Worm (Caenorhabditis elegans): ENCODE results near the gene lact-6.

The lact-6 gene

DNA sequence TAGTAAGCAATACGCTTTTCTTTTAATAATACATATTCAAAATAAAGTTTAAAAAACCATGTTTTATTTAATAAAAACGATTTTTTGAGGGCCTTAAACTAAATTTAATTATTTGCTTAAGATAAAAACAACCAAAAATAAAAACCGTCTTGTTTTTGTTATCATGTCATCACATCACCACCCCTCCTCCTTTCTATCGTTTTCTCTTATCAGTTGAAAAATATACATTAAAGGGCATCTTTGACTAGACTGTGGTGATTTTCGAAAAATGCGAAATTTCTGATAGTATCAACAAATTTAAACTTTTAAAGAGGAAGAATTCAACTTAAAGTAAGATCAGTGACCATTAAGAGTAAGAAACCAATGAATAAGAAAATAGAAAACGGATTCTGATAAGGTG, 25.1 kb downstream of the lact-6 start:
- TF ChIP-seq mec-3 (tag; optimal IDR thresholded peaks at IDR 0.05; ENCODE audit: borderline replicate concordance) (no peak), elt-2 (tag; optimal IDR thresholded peaks at IDR 0.05) (peak; percentile 82)

DNA sequence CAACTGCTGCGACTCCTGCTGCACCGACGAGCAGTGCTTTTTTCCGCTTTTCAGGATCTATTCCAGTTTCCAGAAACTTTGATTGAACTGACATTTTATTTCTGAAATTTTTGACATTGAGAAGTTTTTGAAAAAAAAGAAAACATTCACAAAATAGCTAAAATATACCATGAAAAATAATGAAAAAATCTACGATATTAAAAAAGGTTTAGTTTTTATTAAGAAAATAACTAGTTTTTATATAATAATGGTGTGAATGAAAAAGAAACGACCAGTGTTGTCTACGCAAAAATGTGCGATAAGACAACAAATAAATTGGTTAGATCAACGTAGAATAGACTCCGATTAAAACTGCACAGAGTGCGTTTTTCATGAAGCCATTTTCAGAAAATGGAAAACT, 25.7 kb downstream of the lact-6 start, which contains the start of gene pmp-4:
Gene pmp-4 (minus strand): TSS at position 101 of the 400 bp plus-strand sequence.
- TF ChIP-seq odd-2 (tag; optimal IDR thresholded peaks at IDR 0.05) (no peak), ceh-45 (GFP tag; IDR thresholded peaks at IDR 0.05) (no peak), hlh-15 (tag; optimal IDR thresholded peaks at IDR 0.05) (no peak), tbx-7 (tag; optimal IDR thresholded peaks at IDR 0.05) (no peak), C08G9.2 (tag; optimal IDR thresholded peaks at IDR 0.05) (no peak), elt-2 (tag; optimal IDR thresholded peaks at IDR 0.05) (no peak), ceh-9 (tag; optimal IDR thresholded peaks at IDR 0.05) (no peak), fkh-10 (GFP tag; optimal IDR thresholded peaks at IDR 0.05) (no peak), unc-3 (GFP tag; conservative IDR thresholded peaks at IDR 0.05) (no peak), unc-3 (tag; optimal IDR thresholded peaks at IDR 0.05) (no peak), elt-4 (tag; optimal IDR thresholded peaks at IDR 0.05) (no peak), nhr-11 (tag; optimal IDR thresholded peaks at IDR 0.05) (no peak), K02D7.2 (tag; optimal IDR thresholded peaks at IDR 0.05) (no peak), lim-6 (tag; optimal IDR thresholded peaks at IDR 0.05) (no peak)

DNA sequence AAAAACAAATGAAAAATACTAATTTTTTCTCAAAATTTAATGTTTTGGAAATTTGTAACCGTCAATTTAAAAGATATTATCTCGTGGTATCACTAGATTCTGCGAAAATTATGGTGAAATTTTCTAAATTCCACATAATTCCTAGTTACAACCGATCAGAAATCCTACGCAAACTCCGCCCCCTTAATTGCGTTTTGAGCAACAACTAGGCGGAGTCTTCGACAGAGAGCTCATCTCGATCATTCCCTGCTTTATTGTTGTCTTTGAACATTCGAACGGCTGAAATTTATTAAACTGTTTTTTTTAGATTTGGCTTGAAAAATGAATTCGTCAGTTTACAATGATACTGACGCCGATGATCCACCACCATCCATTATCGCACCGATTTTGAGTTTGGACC, 31.7 kb downstream of the lact-6 start, which contains the start of gene T02D1.4:
Gene T02D1.4 (plus strand): TSS at position 301 of the 400 bp plus-strand sequence.
- TF ChIP-seq ttx-3 (tag; optimal IDR thresholded peaks at IDR 0.05) (no peak), ceh-6 (GFP tag; optimal IDR thresholded peaks at IDR 0.05) (no peak), tbx-2 (tag; optimal IDR thresholded peaks at IDR 0.05) (no peak), lim-6 (tag; optimal IDR thresholded peaks at IDR 0.05) (no peak), C38D4.7 (GFP tag; optimal IDR thresholded peaks at IDR 0.05) (no peak), eyg-1 (tag; optimal IDR thresholded peaks at IDR 0.05) (no peak), tbx-7 (tag; optimal IDR thresholded peaks at IDR 0.05) (no peak), pqm-1 (tag; optimal IDR thresholded peaks at IDR 0.05) (no peak)

DNA sequence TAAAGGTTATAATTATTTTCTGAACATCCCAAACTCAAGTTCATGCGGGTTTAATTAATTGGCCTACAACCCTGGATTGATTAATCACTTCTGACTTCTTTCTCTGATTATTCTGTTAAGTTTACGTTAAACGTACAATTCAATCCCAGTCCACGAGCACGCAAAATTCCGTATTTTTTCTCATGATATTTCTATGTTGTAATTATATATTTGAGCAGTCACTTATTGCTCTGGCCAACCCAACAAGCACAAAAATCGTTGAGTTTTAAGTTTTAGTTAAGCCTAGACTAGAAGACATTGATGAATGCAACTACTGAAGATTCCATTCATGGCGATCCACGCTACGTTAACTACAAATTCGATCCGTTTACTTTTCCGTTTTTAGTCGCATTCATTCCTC, 35.3 kb downstream of the lact-6 start, which contains the start of gene sru-15:
Gene sru-15 (plus strand): TSS at position 301 of the 400 bp plus-strand sequence.
- no peak for TF ChIP-seq madf-2 (tag; optimal IDR thresholded peaks at IDR 0.05)
- TF ChIP-seq ceh-22 (tag; optimal IDR thresholded peaks at IDR 0.05), result no peak
- no peak for TF ChIP-seq hlh-13 (GFP tag; optimal IDR thresholded peaks at IDR 0.05)
- no peak for TF ChIP-seq che-1 (tag; optimal IDR thresholded peaks at IDR 0.05)

DNA sequence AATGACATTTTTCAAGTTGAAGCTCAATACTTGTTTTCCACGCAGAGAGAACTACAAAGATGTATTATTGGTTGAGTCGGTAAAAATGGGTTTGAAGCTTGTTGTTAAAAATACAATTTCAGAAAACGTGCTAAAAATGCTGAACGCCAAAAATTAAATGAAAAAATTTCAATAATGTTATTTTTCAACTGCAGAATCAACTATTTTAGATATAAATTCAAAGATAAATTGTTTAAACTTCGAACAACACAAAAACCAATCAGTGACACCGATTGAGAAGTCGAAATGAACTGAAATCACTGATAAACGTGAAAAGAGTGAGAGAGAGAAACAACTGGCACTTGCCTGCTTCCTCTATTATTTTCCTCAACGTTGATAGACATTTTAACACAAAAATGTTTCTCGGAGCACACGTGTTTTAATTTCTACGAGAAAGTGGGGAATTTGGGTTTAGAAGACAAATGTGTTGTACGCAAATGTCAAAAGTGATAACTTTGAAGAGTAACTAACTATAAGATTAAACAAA, 43.7 kb downstream of the lact-6 start, which contains the start of gene T02D1.8:
Gene T02D1.8 (minus strand): TSS at position 51 of the 526 bp plus-strand sequence.
- TF ChIP-seq rnt-1 (tag; optimal IDR thresholded peaks at IDR 0.05) (no peak), pha-4 (tag; optimal IDR thresholded peaks at IDR 0.05) (no peak), T23F11.4 (GFP tag; optimal IDR thresholded peaks at IDR 0.05) (no peak), ceh-31 (tag; optimal IDR thresholded peaks at IDR 0.05) (no peak), C08G9.2 (tag; optimal IDR thresholded peaks at IDR 0.05) (no peak)

DNA sequence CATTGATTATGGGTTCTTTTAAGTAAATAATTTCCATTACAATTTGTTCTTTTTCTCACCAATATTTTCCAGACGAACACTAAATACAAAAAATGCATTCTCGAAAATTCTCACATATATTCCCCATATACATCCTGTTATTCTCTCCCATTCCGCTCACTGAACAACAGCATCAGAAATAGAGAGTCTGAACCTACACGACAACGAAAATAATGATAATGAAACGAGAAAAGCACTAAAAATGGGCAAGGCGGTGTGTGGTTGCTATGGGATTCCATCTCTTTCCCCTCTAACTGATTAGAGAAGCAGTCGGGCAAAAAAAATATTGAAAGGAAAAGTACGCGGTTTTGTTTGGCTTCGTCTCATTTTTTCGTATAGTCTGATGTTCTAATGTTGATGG, 48.1 kb downstream of the lact-6 start, which contains the start of gene C30H6.12:
Gene C30H6.12 (plus strand): TSS at position 301 of the 400 bp plus-strand sequence.
- TF ChIP-seq hlh-6 (tag; optimal IDR thresholded peaks at IDR 0.05) (no peak), ceh-18 (tag; optimal IDR thresholded peaks at IDR 0.05) (no peak), ceh-48 (tag; optimal IDR thresholded peaks at IDR 0.05) (no peak), ceh-19 (GFP tag; optimal IDR thresholded peaks at IDR 0.05) (no peak), C38D4.7 (GFP tag; optimal IDR thresholded peaks at IDR 0.05) (no peak), eyg-1 (tag; optimal IDR thresholded peaks at IDR 0.05) (no peak), unc-3 (GFP tag; conservative IDR thresholded peaks at IDR 0.05) (no peak), unc-3 (tag; optimal IDR thresholded peaks at IDR 0.05) (no peak)

All from whole organism, late embryonic.